Fruit fly (Drosophila melanogaster) whole organism: ENCODE results near the gene CG13930.

Source experiments
- CG8478 ChIP-seq: fragments of >200 bp; optimal IDR thresholded peaks from 2 replicates; lab custom pipeline; 2018; ENCODE audit warnings: inconsistent platforms
- Dll ChIP-seq: fragments of >200 bp; optimal IDR thresholded peaks from 2 replicates; lab custom pipeline; 2017
- EcR ChIP-seq, 2 experiments: fragments of >200 bp; optimal IDR thresholded peaks; 2 replicates each; lab custom pipeline; 2017; ENCODE audit warnings: missing biosample characterization in 2 of 2, missing genetic modification characterization in 2 of 2, missing genetic modification reagents in 2 of 2
- pan ChIP-seq: fragments of >200 bp; optimal IDR thresholded peaks from 2 replicates; lab custom pipeline; 2017
- psq ChIP-seq: fragments of >200 bp; optimal IDR thresholded peaks from 2 replicates; lab custom pipeline; 2017
- usp ChIP-seq: fragments of >200 bp; optimal IDR thresholded peaks from 2 replicates; lab custom pipeline; 2017; ENCODE audit warnings: missing biosample characterization, missing genetic modification characterization, mixed read lengths

CG13930 gene

DNA sequence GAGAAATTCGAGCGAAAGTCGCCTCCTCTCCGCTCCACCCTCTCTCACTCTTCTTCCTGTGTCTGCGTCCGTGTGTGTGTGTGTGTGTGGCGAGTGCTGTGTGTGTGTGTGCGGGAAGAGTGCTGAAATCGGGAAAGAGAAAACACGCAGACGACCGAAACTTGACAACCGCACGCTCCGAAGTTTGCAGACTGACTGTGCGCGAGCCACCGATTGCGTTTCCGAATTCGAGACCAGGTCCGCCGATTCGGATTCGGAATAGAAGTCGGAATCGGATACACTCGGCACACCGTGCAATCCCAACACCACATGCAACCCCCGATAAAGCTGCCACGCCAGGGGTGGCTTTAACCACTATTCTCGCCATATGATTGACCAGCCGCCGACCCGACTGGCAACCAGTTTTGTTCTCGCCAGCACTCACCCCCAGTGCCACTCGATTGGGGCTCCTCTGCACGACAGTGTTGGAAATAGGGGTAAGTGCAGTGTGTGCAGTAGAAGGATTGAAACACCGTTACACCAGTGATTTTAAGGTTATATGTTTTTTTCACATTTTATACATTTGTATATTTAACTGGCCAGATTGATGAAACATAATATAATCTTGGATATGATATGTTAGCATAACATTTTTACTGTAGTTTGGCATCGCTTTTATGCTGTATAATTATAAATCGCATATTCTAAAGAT is 44.2 kb downstream of the CG13930 start, which contains the start of gene CG13928:
Gene CG13928, minus strand, starts transcription at position 202 of the 691 bp plus-strand sequence.
- TF ChIP-seq usp (GFP tag; lab: Kevin White, UChicago), result no peak
- TF ChIP-seq pan (lab: Kevin White, UChicago), result no peak
- no peak for TF ChIP-seq Dll (lab: Kevin White, UChicago)
- TF ChIP-seq EcR (GFP tag; optimal IDR thresholded peaks at IDR 0.05; lab: Kevin White, UChicago), result no peak
- no peak for TF ChIP-seq psq
- no peak for TF ChIP-seq CG8478

DNA sequence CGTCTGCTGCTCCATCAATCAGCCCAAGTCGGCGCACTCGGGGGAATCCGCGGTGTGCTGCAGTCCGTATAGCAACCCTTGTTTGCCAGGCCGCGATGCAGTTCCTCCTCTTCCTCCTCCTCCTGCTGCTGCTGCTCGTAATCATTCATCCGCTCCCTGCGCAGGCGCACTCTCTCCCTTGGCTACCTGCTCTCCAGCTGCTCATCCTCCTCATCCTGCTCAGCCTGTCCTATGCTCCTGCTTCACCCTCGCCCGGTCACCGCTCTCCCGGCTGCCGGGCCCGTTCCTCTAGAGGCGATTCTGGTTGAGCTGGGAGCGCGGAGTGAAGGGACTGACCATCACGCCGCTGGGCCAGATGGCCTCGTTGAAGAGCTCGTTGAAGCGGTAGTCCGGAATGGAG is 45.6 kb downstream of the CG13930 start:
- TF ChIP-seq CG8478, result no peak
- TF ChIP-seq EcR (GFP tag; optimal IDR thresholded peaks at IDR 0.05; lab: Kevin White, UChicago), result no peak
- TF ChIP-seq Dll (lab: Kevin White, UChicago), result no peak
- no peak for TF ChIP-seq psq
